Fruit fly (Drosophila melanogaster): Measurements from ENCODE around the gene CG2926.

CG2926 gene

DNA sequence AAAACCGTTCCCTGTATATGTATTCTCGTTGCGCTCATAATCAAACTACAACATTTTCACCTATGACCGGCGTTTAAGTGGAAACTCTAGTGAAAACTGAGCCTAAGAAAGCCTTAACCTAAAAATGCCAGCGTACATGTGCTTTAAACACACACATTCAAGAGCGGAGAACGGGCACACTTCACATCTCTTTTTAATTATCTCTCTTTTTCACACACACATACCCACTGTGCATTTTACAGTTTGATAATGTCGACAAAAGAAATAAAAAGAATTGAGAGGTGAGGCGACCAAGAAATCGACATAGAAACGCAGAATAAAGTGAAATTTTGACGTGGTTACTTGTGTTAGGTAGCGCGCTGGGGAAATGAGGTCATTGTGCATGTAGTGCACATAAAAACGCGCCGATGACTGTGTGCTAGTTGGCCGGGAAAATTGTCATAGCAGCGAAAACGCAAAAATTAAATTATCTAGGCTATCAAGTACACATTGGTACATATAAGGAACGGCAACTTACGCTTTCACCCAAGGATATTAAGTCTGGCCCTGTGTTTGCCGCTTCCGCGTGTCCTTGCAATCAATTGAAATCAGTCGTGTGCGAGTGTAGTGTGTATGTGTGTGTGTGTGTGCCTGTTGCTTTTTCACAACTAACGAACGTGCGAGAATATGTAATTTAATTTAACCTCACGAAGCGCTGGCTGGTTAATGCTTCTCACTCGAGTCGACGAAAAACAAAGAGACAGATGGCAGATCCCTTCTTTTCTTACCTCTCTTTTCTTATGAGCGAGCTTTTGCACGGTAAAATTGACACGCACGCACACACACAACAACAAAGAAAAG lies 11.6 kb upstream of the CG2926 start:
- TF ChIP-seq CG8478 (optimal IDR thresholded peaks at IDR 0.05) (no peak), EcR (GFP tag; optimal IDR thresholded peaks at IDR 0.05) (peak in 1 of 2 experiments; percentile 15), Dll (optimal IDR thresholded peaks at IDR 0.05) (no peak), usp (GFP tag; optimal IDR thresholded peaks at IDR 0.05) (no peak), pan (optimal IDR thresholded peaks at IDR 0.05) (no peak), psq (optimal IDR thresholded peaks at IDR 0.05) (no peak)

DNA sequence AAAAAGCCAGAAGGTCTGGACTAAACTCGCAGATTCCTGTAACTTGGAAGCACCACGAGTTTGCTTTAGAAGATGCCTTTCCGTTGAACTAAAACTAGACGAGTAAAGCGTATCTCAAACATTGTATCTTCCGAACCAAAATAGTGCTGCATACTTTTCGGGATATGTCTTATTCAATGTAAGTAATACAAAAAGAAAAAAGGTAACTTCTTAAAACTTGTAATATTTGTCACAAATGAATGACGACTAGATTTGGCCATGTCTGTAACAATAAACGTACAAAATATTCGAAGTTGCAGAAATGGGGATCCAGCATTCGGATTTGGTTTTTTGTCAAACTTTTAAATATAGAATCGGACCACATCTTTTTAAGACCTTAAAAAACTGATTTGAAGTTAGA lies 6.7 kb upstream of the CG2926 start:
- TF ChIP-seq CG8478 (optimal IDR thresholded peaks at IDR 0.05) (no peak), pan (optimal IDR thresholded peaks at IDR 0.05) (no peak), EcR (GFP tag; optimal IDR thresholded peaks at IDR 0.05) (no peak), Dll (optimal IDR thresholded peaks at IDR 0.05) (no peak), psq (optimal IDR thresholded peaks at IDR 0.05) (no peak), usp (GFP tag; optimal IDR thresholded peaks at IDR 0.05) (no peak)

DNA sequence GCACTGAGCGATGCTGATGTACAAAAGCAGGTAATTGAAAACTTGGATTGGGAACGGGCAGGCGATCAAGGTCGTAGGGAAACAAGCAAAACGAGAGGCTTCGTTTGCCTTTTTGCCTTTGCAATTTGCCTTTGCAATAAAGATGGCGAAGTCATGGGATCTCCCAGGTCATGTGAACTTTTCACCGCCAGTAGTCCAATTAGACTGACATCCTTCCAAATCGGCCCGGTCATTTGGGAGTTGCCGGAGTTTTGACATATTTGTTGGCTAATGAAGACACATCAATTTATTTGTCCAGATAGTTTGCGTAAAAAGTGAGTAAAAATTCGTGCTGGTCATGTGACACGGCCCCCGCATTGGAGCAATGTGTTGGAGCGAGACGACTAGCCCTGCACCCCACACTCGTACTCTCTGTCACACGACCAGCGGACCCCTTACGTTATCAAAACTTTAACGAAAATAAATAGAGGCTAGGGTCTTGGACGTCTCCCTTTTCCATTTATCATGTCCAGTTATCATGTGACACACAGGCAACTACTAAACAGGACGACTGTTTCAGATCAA lies 3.9 kb upstream of the CG2926 start:
- no peak for TF ChIP-seq usp (GFP tag; optimal IDR thresholded peaks at IDR 0.05)
- TF ChIP-seq Dll (optimal IDR thresholded peaks at IDR 0.05) = no peak
- peak; percentile 49 for TF ChIP-seq CG8478 (optimal IDR thresholded peaks at IDR 0.05)

DNA sequence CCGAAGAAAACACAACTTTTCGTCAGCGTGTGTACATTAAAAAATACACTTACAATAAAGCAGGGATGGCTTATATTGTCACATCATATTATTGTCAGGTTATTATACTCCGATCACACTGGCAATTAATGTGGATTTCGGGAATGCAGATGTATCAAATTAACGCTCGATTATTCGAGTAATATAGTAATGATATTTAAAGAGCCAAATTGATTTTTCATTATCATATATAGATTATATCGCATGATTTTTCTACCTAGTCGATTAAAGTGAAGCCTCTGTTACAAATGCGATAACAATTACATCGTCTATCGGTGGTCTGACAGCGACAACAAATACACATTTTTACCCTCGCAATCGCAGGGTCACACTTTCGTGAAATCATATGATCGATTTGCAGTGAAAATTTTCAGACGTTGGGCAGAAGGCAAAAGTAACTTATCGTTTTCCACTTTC lies 3.2 kb upstream of the CG2926 start, which contains the start of the genes noi and Vha26:
noi (minus strand) TSS at position 62 of the 456 bp plus-strand sequence.
Vha26 (plus strand) TSS at position 366 of the 456 bp plus-strand sequence.
- TF ChIP-seq usp (GFP tag; optimal IDR thresholded peaks at IDR 0.05) (no peak), EcR (GFP tag; optimal IDR thresholded peaks at IDR 0.05) (no peak), Dll (optimal IDR thresholded peaks at IDR 0.05) (no peak), psq (optimal IDR thresholded peaks at IDR 0.05) (no peak), CG8478 (optimal IDR thresholded peaks at IDR 0.05) (no peak), pan (optimal IDR thresholded peaks at IDR 0.05) (no peak)

DNA sequence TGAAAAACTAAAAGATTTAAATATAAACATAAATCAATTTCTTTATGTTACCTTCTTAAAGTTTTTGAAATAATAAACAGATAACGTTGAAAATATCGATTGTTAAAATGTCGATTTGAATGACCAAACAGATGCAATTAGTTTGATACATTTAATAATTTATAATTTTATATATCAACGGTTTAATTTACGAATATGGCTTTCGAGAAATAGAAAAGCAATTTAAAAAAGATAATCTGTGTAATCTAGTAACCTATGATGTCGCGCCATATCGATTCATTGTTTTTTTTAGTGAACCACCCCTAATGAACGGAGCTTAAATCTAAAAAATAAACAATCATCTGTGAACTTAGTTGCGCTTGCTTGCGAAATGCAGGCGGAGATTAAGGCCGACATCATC lies 393 bp upstream of the CG2926 start, which contains the start of gene PolZ2:
PolZ2 (plus strand) TSS at position 301 of the 400 bp plus-strand sequence.
- TF ChIP-seq psq (optimal IDR thresholded peaks at IDR 0.05) = no peak
- TF ChIP-seq CG8478 (optimal IDR thresholded peaks at IDR 0.05) = no peak
- TF ChIP-seq EcR (GFP tag; optimal IDR thresholded peaks at IDR 0.05) = no peak
- no peak for TF ChIP-seq usp (GFP tag; optimal IDR thresholded peaks at IDR 0.05)
- TF ChIP-seq Dll (optimal IDR thresholded peaks at IDR 0.05) = no peak
- TF ChIP-seq pan (optimal IDR thresholded peaks at IDR 0.05) = no peak

DNA sequence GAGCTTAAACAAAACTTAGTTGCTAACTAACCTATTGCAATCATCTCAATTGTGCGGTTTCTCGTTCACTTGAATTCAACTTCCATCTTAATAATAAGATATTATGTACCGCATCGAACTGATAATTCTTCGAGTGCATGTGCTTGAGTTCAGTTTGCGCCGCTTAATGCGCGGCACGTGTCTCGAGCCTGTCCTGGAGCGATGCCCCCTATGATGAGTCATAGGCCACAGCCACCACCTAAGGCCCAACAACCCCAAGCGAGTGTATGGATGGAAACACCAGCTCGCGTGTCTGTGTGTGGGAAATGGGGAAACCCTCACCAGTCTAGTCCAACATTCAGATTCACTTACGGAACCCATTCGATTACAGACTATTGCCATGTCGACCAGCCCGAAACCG lies 14.3 kb downstream of the CG2926 start:
- TF ChIP-seq EcR (GFP tag; optimal IDR thresholded peaks at IDR 0.05) (no peak), psq (optimal IDR thresholded peaks at IDR 0.05) (no peak), CG8478 (optimal IDR thresholded peaks at IDR 0.05) (no peak), usp (GFP tag; optimal IDR thresholded peaks at IDR 0.05) (no peak), pan (optimal IDR thresholded peaks at IDR 0.05) (no peak), Dll (optimal IDR thresholded peaks at IDR 0.05) (no peak)

dm6 chr3R:5572900-5573665 lies 15.1 kb downstream of the CG2926 start:
- TF ChIP-seq EcR (GFP tag; optimal IDR thresholded peaks at IDR 0.05) (peak in 1 of 2 experiments; percentile 75), CG8478 (optimal IDR thresholded peaks at IDR 0.05) (no peak)

- TF ChIP-seq Dll (optimal IDR thresholded peaks at IDR 0.05) (no peak), usp (GFP tag; optimal IDR thresholded peaks at IDR 0.05) (no peak), psq (optimal IDR thresholded peaks at IDR 0.05) (no peak), CG8478 (optimal IDR thresholded peaks at IDR 0.05) (no peak), EcR (GFP tag; optimal IDR thresholded peaks at IDR 0.05) (no peak), pan (optimal IDR thresholded peaks at IDR 0.05) (no peak)
These were observed 16.4 kb downstream of the CG2926 start for dm6 chr3R:5571756-5572155.

DNA sequence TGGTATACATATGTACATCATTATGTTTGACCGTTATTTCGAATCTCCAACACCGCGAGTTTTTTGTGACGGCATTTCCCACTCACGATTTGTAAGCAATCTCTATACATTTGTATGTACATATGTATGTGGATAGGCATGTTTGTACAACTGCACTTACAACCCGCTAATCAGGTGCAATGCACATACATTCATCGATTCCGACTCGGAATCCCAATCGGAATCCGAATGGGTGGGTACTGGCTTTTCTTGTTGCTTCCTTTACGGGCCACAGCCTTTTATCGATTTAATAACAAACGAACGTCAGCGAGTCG lies 16.8 kb downstream of the CG2926 start:
- no peak for TF ChIP-seq CG8478 (optimal IDR thresholded peaks at IDR 0.05)
- no peak for TF ChIP-seq EcR (GFP tag; optimal IDR thresholded peaks at IDR 0.05)
- no peak for TF ChIP-seq pan (optimal IDR thresholded peaks at IDR 0.05)
- TF ChIP-seq Dll (optimal IDR thresholded peaks at IDR 0.05) = no peak

- TF ChIP-seq usp (GFP tag; optimal IDR thresholded peaks at IDR 0.05) (no peak), pan (optimal IDR thresholded peaks at IDR 0.05) (no peak), CG8478 (optimal IDR thresholded peaks at IDR 0.05) (no peak), psq (optimal IDR thresholded peaks at IDR 0.05) (no peak), EcR (GFP tag; optimal IDR thresholded peaks at IDR 0.05) (no peak), Dll (optimal IDR thresholded peaks at IDR 0.05) (no peak)
These were observed 17.3 kb downstream of the CG2926 start, which contains the start of gene CRMP for dm6 chr3R:5570635-5571436. Gene CRMP (plus strand): TSS chr3R:5571108.

- TF ChIP-seq Dll (optimal IDR thresholded peaks at IDR 0.05) = no peak
- no peak for TF ChIP-seq usp (GFP tag; optimal IDR thresholded peaks at IDR 0.05)
- no peak for TF ChIP-seq psq (optimal IDR thresholded peaks at IDR 0.05)
- no peak for TF ChIP-seq pan (optimal IDR thresholded peaks at IDR 0.05)
- TF ChIP-seq EcR (GFP tag; optimal IDR thresholded peaks at IDR 0.05) = no peak
- TF ChIP-seq CG8478 (optimal IDR thresholded peaks at IDR 0.05) = no peak
These were observed 19.6 kb downstream of the CG2926 start, which contains the start of the genes CG2931 and Rheb for dm6 chr3R:5568590-5568989. Gene CG2931 (minus strand): TSS chr3R:5568615. Gene Rheb (plus strand): TSS chr3R:5568921.
